Worm (Caenorhabditis elegans) whole organism, late embryonic: ENCODE results near the gene hrpk-2.

ENCODE experiments used
- K02D7.2 ChIP-seq: sonication (generic microtip); optimal IDR thresholded peaks from 2 replicates; lab custom pipeline; 2017; ENCODE audit warnings: mild to moderate bottlenecking, missing genetic modification characterization, missing compliant biosample characterization
- ceh-14 ChIP-seq: sonication (generic microtip); optimal IDR thresholded peaks from 2 replicates; lab custom pipeline; 2016; ENCODE audit warnings: missing genotype, missing genetic modification characterization, missing compliant biosample characterization
- ceh-18 ChIP-seq: sonication (generic microtip); optimal IDR thresholded peaks from 2 replicates; lab custom pipeline; 2016; ENCODE audit warnings: missing genetic modification characterization, missing compliant biosample characterization
- ceh-2 ChIP-seq: sonication (generic microtip); optimal IDR thresholded peaks from 2 replicates; lab custom pipeline; 2016; ENCODE audit warnings: missing genotype, missing genetic modification characterization, missing compliant biosample characterization
- ceh-45 ChIP-seq: fragments of 200-800 bp; sonication (Bioruptor generic); IDR thresholded peaks from 2 replicates; pipeline ENCODE4 v1.3.6; 2022; ENCODE audit warnings: missing genetic modification reagents, missing genetic modification characterization, missing compliant biosample characterization
- ceh-6 ChIP-seq: fragments of 200-800 bp; sonication (Bioruptor generic); optimal IDR thresholded peaks from 2 replicates; lab custom pipeline; 2018; ENCODE audit warnings: mild to moderate bottlenecking, missing genetic modification characterization, missing compliant biosample characterization
- ceh-9 ChIP-seq: sonication (generic microtip); optimal IDR thresholded peaks from 2 replicates; lab custom pipeline; 2016; ENCODE audit warnings: mild to moderate bottlenecking, missing genetic modification characterization, inconsistent platforms, missing compliant biosample characterization
- che-1 ChIP-seq: sonication (generic microtip); optimal IDR thresholded peaks from 2 replicates; lab custom pipeline; 2016; ENCODE audit warnings: mild to moderate bottlenecking, missing genetic modification characterization, missing compliant biosample characterization
- dve-1 ChIP-seq: sonication (generic microtip); optimal IDR thresholded peaks from 2 replicates; lab custom pipeline; 2017; ENCODE audit warnings: antibody characterized with exemption, mild to moderate bottlenecking, missing genetic modification characterization, missing compliant biosample characterization
- elt-2 ChIP-seq: sonication (generic microtip); optimal IDR thresholded peaks from 2 replicates; lab custom pipeline; 2016; ENCODE audit warnings: missing genetic modification reagents, missing genetic modification characterization, missing compliant biosample characterization
- eyg-1 ChIP-seq: sonication (generic microtip); optimal IDR thresholded peaks from 2 replicates; lab custom pipeline; 2016; ENCODE audit warnings: missing genotype, missing genetic modification characterization, missing compliant biosample characterization
- fax-1 ChIP-seq: sonication (generic microtip); optimal IDR thresholded peaks from 2 replicates; lab custom pipeline; 2016; ENCODE audit warnings: missing genotype, missing genetic modification characterization, missing compliant biosample characterization
- fkh-6 ChIP-seq: sonication (generic microtip); optimal IDR thresholded peaks from 2 replicates; lab custom pipeline; 2016; ENCODE audit warnings: missing genetic modification characterization, missing compliant biosample characterization
- gmeb-2 ChIP-seq: sonication (generic microtip); optimal IDR thresholded peaks from 2 replicates; lab custom pipeline; 2016; ENCODE audit warnings: missing genetic modification characterization, inconsistent platforms, missing compliant biosample characterization
- hlh-13 ChIP-seq: fragments of 200-800 bp; sonication (Bioruptor generic); optimal IDR thresholded peaks from 2 replicates; lab custom pipeline; 2018; ENCODE audit warnings: mild to moderate bottlenecking, missing genetic modification characterization, missing compliant biosample characterization
- hlh-15 ChIP-seq: sonication (generic microtip); optimal IDR thresholded peaks from 2 replicates; lab custom pipeline; 2016; ENCODE audit warnings: missing genetic modification characterization, missing compliant biosample characterization
- hlh-6 ChIP-seq: sonication (generic microtip); optimal IDR thresholded peaks from 2 replicates; lab custom pipeline; 2016; ENCODE audit warnings: missing genotype, missing genetic modification characterization, missing compliant biosample characterization
- hlh-8 ChIP-seq: sonication (generic microtip); optimal IDR thresholded peaks from 2 replicates; lab custom pipeline; 2016; ENCODE audit warnings: missing genotype, missing genetic modification characterization, missing compliant biosample characterization
- lim-6 ChIP-seq: sonication (generic microtip); optimal IDR thresholded peaks from 2 replicates; lab custom pipeline; 2016; ENCODE audit warnings: missing genetic modification characterization, missing compliant biosample characterization
- lin-11 ChIP-seq: fragments of 200-800 bp; sonication (Bioruptor generic); optimal IDR thresholded peaks from 2 replicates; lab custom pipeline; 2018; ENCODE audit warnings: mild to moderate bottlenecking, missing genetic modification characterization, missing compliant biosample characterization
- nfya-1 ChIP-seq: sonication (generic microtip); optimal IDR thresholded peaks from 2 replicates; lab custom pipeline; 2017; ENCODE audit warnings: missing genetic modification characterization, mild to moderate bottlenecking, missing compliant biosample characterization, antibody characterized with exemption, moderate library complexity
- nhr-11 ChIP-seq: fragments of 150-350 bp; optimal IDR thresholded peaks from 2 replicates; lab custom pipeline; 2014; ENCODE audit warnings: missing biosample characterization, missing genetic modification characterization
- pag-3 ChIP-seq: sonication (generic microtip); optimal IDR thresholded peaks from 2 replicates; lab custom pipeline; 2016; ENCODE audit warnings: missing compliant biosample characterization, missing genetic modification characterization, borderline replicate concordance
- pat-9 ChIP-seq: fragments of 200-800 bp; sonication (Bioruptor generic); optimal IDR thresholded peaks from 2 replicates; lab custom pipeline; 2018; ENCODE audit warnings: mild to moderate bottlenecking, missing genetic modification characterization, moderate library complexity, missing compliant biosample characterization
- pros-1 ChIP-seq: fragments of 150-350 bp; optimal IDR thresholded peaks from 2 replicates; lab custom pipeline; 2014; ENCODE audit warnings: missing biosample characterization, missing genetic modification reagents, missing genetic modification characterization
- ref-2 ChIP-seq: sonication (generic microtip); optimal IDR thresholded peaks from 2 replicates; lab custom pipeline; 2016; ENCODE audit warnings: missing genetic modification characterization, missing compliant biosample characterization
- rnt-1 ChIP-seq: sonication (generic microtip); optimal IDR thresholded peaks from 2 replicates; lab custom pipeline; 2016; ENCODE audit warnings: missing genetic modification characterization, missing compliant biosample characterization
- sox-2 ChIP-seq: fragments of 200-800 bp; sonication (Bioruptor generic); IDR thresholded peaks from 2 replicates; pipeline ENCODE4 v1.3.6; 2022; ENCODE audit warnings: missing genetic modification reagents, missing genetic modification characterization, missing compliant biosample characterization
- sox-4 ChIP-seq: sonication (generic microtip); optimal IDR thresholded peaks from 2 replicates; lab custom pipeline; 2017; ENCODE audit warnings: mild to moderate bottlenecking, missing genetic modification characterization, inconsistent platforms, missing compliant biosample characterization
- syd-9 ChIP-seq: sonication (generic microtip); optimal IDR thresholded peaks from 2 replicates; lab custom pipeline; 2016; ENCODE audit warnings: mild to moderate bottlenecking, missing genetic modification characterization, moderate library complexity, missing compliant biosample characterization
- ttx-3 ChIP-seq: sonication (generic microtip); optimal IDR thresholded peaks from 2 replicates; lab custom pipeline; 2016; ENCODE audit warnings: missing genetic modification reagents, missing genetic modification characterization, missing compliant biosample characterization
- unc-3 ChIP-seq, 2 experiments: fragments of 200-800 bp in 1 of 2; sonication (Bioruptor generic) in 1 of 2; sonication (generic microtip) in 1 of 2; conservative IDR thresholded peaks in 1 of 2; optimal IDR thresholded peaks in 1 of 2; 2 replicates each; pipeline versions ENCODE4 v1.3.6 to Lab custom; 2016 to 2022; ENCODE audit warnings: missing compliant biosample characterization in 2 of 2, missing genetic modification characterization in 2 of 2, missing genetic modification reagents in 1 of 2
- zip-5 ChIP-seq: sonication (generic microtip); optimal IDR thresholded peaks from 2 replicates; lab custom pipeline; 2016; ENCODE audit warnings: missing genetic modification characterization, missing compliant biosample characterization

Gene hrpk-2

DNA sequence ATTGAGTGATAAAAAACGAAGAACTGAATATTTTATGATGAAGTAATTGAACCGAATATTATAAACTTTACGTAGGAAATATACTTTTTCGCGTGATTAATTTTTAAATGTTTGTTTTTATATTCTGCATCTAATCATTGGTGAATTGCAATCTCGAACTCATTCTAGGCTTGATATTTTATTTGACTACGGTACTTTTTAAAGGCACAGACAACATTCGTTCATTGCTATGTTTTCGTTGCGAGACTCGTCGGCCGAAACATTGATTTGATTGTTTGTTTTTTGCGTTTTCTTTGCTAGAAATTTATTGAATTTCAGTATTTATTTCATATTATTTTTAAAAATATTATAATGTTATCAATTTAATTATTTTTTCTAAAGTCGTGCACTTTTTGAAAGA lies 9.1 kb upstream of the hrpk-2 start, which contains the start of gene C06G4.4:
Gene C06G4.4, minus strand, starts transcription at position 36 of the 400 bp plus-strand sequence.
- TF ChIP-seq hlh-6 (tag; lab: Kevin White, UChicago) (no peak), fkh-6 (tag; lab: Kevin White, UChicago) (no peak), lin-11 (tag; lab: Kevin White, UChicago) (no peak), K02D7.2 (tag; lab: Kevin White, UChicago) (no peak), sox-2 (GFP tag; lab: Robert Waterston, UW) (no peak), hlh-13 (GFP tag; lab: Kevin White, UChicago) (no peak), ceh-18 (tag; lab: Kevin White, UChicago) (no peak), zip-5 (tag; lab: Kevin White, UChicago) (no peak), nfya-1 (tag; lab: Kevin White, UChicago) (no peak), hlh-8 (tag; lab: Kevin White, UChicago) (no peak)
- TF ChIP-seq, all 69 proteins: peak for 0

DNA sequence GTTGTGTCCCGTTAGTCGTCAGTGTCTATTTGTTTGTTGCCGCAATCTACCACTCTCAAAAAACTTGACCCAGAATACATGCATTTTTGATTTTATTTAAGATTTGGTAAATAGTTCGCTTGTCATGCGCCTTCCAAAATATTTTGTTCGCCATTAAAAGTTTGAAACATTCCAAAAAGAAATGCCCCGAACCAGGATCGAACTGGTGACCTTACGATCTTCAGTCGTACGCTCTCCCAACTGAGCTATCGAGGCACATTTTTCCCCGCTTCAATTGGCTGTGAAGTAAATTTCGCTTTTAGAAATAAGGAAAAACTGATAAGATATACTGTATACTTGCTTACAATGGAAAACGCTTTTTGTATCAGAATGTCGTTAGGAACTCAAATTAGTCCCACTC lies 8.6 kb upstream of the hrpk-2 start:
- TF ChIP-seq sox-4 (tag; lab: Kevin White, UChicago) (no peak), elt-2 (no peak), eyg-1 (tag; lab: Kevin White, UChicago) (no peak), sox-2 (GFP tag; lab: Robert Waterston, UW) (no peak)

DNA sequence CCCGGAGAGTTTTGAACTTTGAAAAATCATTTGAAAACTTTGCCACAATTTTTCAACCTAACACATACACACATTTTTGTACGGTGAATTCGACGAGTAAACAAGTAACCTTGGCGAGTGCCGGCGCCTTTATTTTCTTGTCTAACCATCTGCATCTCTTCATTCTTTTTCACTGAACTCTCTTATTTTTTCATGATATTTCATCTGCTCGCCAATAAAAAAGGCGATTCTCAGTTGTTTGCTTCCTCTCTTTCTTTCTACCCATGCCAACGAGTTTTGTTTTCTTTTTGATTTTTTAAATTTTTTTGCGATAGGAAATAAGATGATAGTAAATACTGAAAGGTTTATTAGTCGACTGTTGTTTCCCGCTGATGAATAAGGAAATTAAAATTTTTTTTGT lies 8.2 kb upstream of the hrpk-2 start:
- no peak for TF ChIP-seq pros-1
- no peak for TF ChIP-seq unc-3 (GFP tag; conservative IDR thresholded peaks at IDR 0.05; lab: Robert Waterston, UW)
- no peak for TF ChIP-seq unc-3 (tag; optimal IDR thresholded peaks at IDR 0.05; lab: Kevin White, UChicago)
- TF ChIP-seq pat-9 (tag; lab: Kevin White, UChicago) = no peak
- no peak for TF ChIP-seq gmeb-2 (tag; lab: Kevin White, UChicago)
- no peak for TF ChIP-seq ceh-6
- no peak for TF ChIP-seq ceh-9 (tag; lab: Kevin White, UChicago)
- no peak for TF ChIP-seq dve-1 (tag; lab: Kevin White, UChicago)
- no peak for TF ChIP-seq lim-6 (tag; lab: Kevin White, UChicago)
- TF ChIP-seq pag-3 (tag; lab: Kevin White, UChicago) = no peak
- TF ChIP-seq rnt-1 (tag; lab: Kevin White, UChicago) = no peak

DNA sequence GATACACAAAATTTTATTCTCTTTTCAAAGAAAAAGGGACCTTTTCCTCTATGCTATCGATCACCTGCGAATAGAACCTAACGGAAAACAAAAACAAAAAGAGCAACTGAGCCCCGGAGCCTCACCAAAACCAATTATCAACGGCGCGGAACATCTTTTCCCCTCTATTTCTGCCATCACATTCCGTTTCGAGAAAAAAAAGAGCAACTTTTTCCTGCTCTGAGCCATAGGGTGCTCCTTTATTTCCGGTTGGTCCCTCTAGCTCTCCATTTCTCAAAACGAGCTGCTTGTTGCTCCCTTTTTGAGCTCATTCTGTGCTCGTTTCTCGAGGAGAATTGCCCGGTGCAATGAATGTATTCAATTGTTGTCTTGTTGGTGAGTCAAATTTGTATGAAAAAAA lies 7.3 kb upstream of the hrpk-2 start, which contains the start of gene clp-1:
Gene clp-1, plus strand, starts transcription at position 301 of the 400 bp plus-strand sequence.
- TF ChIP-seq nhr-11 (tag; lab: Kevin White, UChicago) (no peak), ttx-3 (no peak), che-1 (tag; lab: Kevin White, UChicago) (no peak), rnt-1 (tag; lab: Kevin White, UChicago) (no peak), fax-1 (tag; lab: Kevin White, UChicago) (no peak), ceh-45 (GFP tag; lab: Robert Waterston, UW) (no peak), ceh-14 (tag; lab: Kevin White, UChicago) (no peak), pag-3 (tag; lab: Kevin White, UChicago) (no peak), ref-2 (tag; lab: Kevin White, UChicago) (no peak), syd-9 (tag; lab: Kevin White, UChicago) (no peak), ceh-2 (tag; lab: Kevin White, UChicago) (no peak), hlh-15 (no peak)

DNA sequence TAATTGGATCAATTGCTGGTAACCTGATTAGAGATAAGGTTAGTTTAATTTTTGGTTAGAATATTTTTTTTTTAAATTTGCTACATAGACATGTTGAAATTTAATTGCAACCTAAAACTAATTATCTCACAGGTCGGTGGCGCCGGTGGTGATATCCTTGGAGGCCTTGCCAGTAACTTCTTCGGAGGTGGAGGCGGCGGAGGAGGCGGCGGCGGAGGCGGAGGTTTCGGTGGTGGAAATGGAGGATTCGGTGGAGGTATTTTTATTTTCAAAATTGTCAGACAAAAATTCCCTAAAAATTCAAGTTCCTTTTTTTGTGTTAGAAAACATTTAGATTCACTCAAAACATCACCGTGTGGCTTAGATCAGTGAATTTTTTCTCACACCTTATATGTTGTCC lies 5.7 kb upstream of the hrpk-2 start:
- TF ChIP-seq rnt-1 (tag; lab: Kevin White, UChicago) = no peak
- TF ChIP-seq ceh-45 (GFP tag; lab: Robert Waterston, UW) = no peak
